Fruit fly (Drosophila melanogaster) S2 (cell line): ENCODE measurements around the gene per.
A peak's percentile ranks its signal among the peaks of the same experiment; 100 is the strongest.

Source experiments
- CG8478 ChIP-seq: fragments of >200 bp; optimal IDR thresholded peaks from 2 replicates; lab custom pipeline; 2018
- CTCF ChIP-seq, 2 experiments: fragments of >200 bp; optimal IDR thresholded peaks; 2 replicates each; lab custom pipeline; 2018

Gene per

DNA sequence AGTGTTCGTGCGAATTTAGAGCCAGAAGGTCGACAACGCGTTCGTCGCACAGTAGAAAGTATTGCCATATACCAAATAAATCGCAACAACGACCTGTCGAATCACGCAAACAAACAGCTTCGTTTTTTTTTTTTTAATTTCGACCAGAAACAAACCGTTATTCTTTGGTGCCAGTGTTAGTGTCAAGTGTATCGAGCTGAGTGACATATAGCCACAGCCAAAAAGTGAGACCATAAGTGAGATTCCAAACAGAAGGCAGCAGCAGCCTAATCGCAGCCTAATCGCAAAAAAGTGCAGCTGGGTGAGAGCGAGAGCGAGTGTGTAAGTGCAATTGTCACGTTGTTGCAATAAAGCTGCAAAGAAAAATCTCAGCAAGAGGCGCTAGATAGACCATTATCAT lies at the start of gene per:
Gene per (plus strand): TSS at position 1 of the 400 bp plus-strand sequence.
- TF ChIP-seq CG8478 (no peak), CTCF (optimal IDR thresholded peaks at IDR 0.05; lab: Kevin White, UChicago) (no peak)

DNA sequence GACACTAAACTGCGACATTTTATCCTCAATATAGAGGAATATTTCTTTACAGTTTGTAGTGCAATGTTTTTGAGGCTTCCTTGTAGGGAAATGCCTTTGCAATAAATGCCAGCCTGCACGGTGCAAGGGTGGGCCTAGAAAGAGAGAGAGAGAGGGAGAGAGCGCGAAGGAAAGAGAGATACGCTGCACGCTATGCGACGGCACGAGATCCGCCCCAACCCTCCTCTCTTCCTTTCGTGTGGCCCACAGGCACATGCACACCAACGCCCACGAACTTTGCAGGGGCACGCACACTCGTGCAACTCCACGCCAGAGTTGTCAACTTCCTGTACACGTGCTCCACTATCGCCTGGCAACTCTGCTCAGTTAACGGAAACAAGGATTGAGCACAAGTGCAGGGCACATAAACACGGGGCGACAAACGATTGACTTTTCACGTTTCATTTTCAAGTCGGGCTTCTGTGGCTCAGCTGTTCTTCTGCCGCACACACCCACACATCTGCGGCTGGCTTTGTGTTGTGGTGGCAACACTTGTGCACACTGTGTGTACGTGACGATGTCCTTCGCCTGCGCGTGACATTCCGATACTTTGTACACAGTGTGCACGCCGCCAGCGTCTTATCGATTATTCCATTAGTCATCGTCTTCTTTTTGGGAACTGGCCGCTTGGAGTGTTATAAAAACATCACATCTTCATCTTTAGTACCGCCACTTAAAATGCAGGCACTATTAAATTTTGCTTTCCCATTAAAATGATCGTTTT lies 49.2 kb upstream of the per start:
- TF ChIP-seq CG8478 (no peak), CTCF (optimal IDR thresholded peaks at IDR 0.05; lab: Kevin White, UChicago) (no peak)

dm6 chrX:2636825-2637535 lies 48.4 kb upstream of the per start:
- TF ChIP-seq CG8478 (no peak), CTCF (optimal IDR thresholded peaks at IDR 0.05; lab: Kevin White, UChicago) (no peak)

- TF ChIP-seq CTCF (optimal IDR thresholded peaks at IDR 0.05; lab: Kevin White, UChicago), result no peak
These were observed 47.5 kb upstream of the per start for dm6 chrX:2637914-2638313.

dm6 chrX:2638646-2639045 lies 46.7 kb upstream of the per start:
- no peak for TF ChIP-seq CTCF (optimal IDR thresholded peaks at IDR 0.05; lab: Kevin White, UChicago)
- TF ChIP-seq CG8478, result no peak

DNA sequence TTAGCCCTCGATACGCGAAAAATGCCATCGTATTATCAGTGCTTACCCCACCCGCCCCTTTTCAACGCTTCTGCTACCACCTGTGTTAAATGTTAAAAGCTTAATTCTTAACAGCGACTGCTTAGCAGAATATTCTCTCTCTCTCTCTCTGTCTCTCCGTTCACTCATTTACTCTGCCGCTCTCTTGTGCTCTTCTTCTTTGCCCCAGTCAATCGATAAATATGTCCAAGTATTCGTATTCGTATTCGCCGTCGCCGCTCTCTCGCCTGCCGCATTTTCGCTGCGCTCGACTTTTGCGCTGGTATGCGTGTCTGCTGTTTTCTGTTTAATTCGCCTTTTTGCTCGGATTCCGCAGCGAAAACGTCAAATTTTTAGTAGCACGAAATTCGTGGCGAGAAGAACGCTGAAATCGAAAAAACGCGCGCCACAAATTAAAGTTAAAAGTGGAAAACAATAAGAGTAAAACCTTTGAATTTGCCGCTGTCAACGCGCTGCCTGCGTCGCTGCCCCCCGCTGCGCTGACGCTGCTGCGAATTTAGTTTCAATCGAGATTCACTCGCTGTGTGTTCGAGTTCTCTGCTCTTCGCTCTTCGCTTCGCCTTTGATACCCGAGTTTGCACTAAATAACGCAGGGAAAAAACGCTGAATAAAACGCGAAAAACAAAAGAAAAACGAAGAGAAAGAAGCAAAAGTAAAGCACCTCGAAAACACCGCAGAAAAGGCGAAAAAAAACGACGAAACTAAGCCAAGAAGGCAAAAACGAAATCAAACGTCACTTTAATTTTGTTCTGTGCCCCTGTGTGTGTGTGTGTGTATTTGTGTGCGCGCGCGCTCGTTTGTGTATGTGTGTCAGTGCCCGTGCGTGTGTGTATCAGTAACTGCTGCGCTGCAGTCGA lies 42.6 kb upstream of the per start:
- no peak for TF ChIP-seq CG8478
- TF ChIP-seq CTCF (optimal IDR thresholded peaks at IDR 0.05; lab: Kevin White, UChicago), result no peak

DNA sequence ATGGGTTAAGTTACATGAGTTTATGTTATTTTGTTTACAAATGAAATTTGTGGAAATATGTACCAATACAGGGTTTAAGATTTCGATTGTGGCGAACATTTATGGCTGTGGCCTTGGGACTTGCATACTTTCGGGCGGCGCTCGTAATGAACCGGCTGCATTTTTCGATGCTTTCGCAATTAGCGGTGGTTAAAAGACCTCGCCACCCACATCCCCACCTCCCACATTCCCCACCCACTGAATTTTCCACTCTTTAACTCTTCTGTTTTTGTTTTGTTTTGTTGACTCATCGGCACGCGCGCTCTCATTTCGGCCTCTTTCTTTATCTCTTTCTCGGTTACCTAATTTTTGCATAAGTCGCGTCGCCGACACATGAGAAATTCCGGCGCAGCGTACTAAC lies 39.8 kb upstream of the per start:
- no peak for TF ChIP-seq CTCF (optimal IDR thresholded peaks at IDR 0.05; lab: Kevin White, UChicago)
- no peak for TF ChIP-seq CG8478

DNA sequence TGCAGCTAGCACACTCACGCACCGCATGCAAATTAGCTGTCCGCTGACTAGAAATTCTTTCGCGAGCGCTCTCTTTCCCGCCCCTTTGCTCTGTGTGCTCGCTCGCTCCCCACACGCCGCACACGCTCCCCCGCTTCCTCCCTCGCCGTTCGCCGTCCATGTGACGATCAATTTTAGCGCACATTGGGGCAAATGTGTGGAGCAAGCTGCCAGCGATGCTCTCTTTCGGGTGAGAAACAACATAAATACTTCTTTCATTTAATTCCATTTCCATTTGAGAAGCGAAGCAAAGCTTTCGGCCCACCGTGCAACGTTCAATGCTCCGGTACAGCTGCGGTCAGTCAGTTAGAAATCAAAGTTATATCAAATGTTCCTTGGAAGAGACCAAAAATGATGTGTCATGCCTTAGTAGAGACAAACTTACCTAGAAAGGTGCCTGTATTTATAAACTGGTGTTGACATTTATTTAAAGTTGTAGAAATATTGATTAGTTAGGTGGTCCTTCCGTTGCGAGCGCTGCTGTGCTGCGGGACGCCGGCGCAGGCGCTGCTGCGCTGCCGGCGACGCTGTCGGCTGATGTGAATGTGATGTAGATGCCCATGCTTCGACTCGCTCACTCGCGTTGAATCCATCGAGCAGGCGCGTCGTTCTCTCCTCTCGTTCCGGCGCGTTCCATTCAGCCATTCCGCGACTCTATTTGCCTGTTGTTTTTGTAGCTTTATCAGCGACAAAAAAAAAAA lies 39.2 kb upstream of the per start:
- peak; percentile 23 to 40 for TF ChIP-seq CTCF (optimal IDR thresholded peaks at IDR 0.05; lab: Kevin White, UChicago)
- TF ChIP-seq CG8478, result no peak

dm6 chrX:2647472-2647883 lies 37.9 kb upstream of the per start:
- TF ChIP-seq CG8478 (no peak), CTCF (optimal IDR thresholded peaks at IDR 0.05; lab: Kevin White, UChicago) (no peak)

DNA sequence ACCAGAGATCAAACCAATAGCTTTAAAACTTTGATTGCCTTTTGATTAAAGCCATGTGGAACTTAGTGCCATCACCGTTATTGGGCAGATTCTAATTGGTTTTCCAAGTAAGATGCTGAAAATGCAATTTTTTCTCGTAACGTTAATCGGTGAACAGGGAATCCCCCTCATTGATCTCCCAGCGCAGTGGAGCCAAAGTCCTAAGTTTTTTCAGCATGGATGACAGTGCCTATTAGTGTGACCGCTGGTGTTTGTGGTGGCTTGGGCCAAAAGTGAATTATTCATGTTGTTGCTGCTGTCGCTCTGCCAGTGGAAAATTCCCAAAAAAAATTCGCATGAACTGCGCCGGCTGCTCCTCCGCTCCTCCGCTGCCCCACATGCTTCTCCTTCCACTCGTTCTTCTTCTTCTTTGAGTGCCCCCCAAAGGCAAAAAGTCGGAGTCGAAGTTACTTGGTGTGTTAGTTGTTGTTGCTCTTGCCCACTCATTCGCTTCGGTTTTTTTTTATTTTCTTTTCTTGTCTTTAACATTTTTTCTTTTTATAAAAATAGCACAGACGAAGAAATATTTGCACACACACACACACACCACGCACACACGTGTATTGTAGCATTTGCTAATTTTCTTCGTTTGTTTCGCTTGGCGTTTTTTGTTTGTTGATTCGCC lies 37.3 kb upstream of the per start:
- TF ChIP-seq CG8478 (no peak), CTCF (optimal IDR thresholded peaks at IDR 0.05; lab: Kevin White, UChicago) (no peak)

- TF ChIP-seq CTCF (optimal IDR thresholded peaks at IDR 0.05; lab: Kevin White, UChicago), result no peak
These were observed 36.4 kb upstream of the per start for dm6 chrX:2648959-2649358.

DNA sequence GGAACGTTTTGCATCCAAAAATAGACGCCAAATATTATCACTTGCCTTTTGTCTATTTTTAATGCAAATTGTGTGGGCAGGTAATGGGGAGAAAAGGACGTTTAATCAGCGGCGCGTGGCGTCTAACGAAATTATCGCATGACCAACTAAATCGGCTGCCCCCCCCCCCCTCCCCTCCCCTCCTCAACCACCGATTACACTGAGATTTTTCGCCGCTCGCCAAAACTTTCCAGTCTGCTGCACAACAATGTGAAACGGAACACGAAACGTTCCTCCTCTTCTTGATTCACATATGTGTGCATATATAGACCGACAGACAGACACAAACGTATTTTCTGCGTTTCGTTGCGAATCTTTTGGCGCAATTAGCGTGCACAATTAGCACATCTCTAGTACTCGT lies 34.3 kb upstream of the per start:
- TF ChIP-seq CTCF (optimal IDR thresholded peaks at IDR 0.05; lab: Kevin White, UChicago) (no peak), CG8478 (no peak)

DNA sequence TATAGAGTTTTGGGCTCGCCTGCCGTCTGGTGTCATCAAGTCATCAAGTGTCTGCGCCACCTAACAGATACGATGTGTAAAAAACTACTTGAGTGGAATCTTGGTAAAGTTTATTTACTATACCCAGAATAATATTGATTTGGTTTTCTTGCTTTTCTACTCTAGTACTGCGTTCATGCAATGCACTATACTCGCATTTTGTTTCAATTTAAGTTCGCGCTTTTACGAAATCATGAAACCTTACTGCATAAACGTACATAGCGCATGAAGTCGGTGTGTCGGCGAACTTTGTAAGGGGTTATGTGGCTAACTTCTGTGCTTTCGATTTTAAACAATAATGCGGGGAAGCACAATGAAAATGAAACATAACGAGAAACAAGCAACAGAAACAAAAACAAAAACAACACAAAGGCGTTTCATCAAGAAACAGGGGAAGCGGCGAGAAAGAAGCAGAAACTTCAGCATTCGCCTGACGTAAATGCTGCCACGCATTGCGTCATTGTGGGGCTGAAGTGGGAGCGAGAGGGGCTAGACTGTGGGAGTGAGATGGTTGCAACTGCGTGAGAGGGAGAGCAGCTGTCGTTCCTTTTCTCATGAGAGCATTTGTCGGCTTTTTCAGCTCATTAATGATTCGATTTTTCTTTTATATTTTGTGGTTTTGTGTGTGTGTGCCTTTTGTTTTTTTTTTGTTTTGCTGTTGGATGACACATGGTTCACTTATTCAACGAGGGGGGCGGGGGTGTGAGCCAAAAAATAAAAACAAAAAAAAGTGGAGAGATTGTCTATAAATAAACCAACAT lies 33.1 kb upstream of the per start:
- TF ChIP-seq CTCF (optimal IDR thresholded peaks at IDR 0.05; lab: Kevin White, UChicago) (no peak), CG8478 (no peak)
